Fruit fly (Drosophila melanogaster) whole organism, larva: Measurements from ENCODE around the gene CG5910.

Experiments used
- noc ChIP-seq: fragments of 200-800 bp; sonication (Bioruptor generic); optimal IDR thresholded peaks from 3 replicates; lab custom pipeline; 2019; ENCODE audit warnings: missing biosample characterization, mild to moderate bottlenecking, missing genetic modification characterization, moderate library complexity

Gene CG5910

DNA sequence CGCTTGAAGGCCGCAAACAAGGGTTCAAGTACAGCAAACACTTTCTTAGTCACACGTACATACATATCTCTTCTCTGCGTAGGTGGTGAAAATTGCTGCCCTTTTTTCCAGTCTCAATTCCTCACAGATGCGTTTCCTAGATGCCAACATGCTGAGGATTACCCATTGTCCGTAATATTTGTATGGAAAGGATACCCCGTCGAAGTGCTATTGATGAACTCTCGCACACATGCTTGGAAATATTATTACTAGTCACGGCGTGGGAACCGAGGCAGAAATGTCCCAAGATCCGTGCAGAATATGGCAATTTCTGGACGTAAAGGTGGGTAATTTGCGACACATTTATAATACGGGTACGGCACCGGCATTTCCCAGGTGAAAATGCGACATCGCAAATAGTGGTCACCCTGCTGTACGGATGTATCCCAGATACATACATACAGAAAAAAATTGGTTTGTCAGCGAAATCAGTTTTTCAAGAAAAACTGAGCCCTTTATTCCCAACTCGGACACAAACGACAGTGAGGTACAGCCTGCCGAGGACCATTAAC is 36.8 kb upstream of the CG5910 start:
- TF ChIP-seq noc (tag; lab: Kevin White, UChicago) = no peak

DNA sequence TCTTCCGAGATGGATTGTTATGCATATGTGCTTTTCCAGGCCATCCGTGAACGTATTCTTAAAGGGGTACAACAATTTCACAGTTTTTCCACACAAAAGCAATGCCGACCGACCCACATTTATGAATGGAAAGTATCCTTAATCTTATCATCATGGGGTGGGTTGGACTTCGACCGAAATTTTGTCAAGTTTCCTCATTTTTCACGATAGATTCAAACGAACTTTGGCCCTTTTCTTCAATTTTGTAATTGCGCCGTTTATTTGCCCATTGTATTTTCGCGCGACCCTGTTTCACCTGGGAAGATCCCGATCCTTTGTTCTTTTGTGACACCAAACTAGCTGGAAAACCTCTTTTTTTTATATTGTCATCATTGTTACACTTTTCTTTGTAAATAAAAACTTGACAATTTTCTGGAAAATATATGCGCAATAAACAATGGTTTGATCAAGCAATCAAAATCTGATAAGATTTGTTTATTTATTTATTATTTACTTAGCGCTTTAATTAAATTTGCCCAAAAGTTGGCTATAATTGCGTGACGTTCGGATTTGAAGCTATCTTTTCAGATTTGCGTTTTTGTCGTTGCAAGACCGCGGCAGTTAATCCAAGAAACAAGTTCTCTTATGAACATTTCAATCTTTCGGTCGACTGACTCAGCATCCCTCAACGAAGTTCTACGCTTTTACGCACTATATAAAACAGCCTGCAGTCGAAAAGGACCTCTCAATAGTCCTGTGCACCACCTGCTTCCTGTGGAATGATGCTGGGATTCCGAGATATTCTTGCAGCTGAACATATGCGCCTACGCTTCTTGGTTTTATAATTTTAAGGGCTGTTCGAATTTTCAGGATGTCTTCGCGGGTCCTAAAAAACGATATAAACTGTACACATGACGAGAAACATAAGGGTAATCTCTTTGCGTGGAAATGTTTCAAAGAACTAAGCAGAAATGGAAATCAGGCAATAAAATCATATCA is 36.0 kb upstream of the CG5910 start:
- no peak for TF ChIP-seq noc (tag; lab: Kevin White, UChicago)

DNA sequence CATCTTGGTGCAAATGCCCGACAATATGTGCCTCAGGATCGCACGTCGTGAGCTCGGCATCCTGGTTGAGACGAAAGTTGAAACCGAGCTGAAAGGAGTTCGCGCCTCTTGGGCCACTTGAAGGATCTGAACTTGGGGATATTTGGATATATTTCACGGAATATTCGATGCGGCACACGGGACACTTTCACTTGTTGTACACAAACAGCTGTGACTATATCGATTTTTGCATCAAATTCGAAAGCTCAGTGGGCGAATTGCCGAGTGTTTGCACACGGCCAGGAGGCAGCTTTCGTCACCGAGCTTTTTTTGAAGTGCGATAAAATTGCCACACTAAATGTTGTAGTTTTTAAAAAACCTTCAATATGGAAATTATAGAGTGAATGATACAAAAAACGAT is 31.9 kb upstream of the CG5910 start, which contains the start of gene CG13248:
Gene CG13248, minus strand, starts transcription at position 222 of the 400 bp plus-strand sequence.
- no peak for TF ChIP-seq noc (tag; lab: Kevin White, UChicago)

DNA sequence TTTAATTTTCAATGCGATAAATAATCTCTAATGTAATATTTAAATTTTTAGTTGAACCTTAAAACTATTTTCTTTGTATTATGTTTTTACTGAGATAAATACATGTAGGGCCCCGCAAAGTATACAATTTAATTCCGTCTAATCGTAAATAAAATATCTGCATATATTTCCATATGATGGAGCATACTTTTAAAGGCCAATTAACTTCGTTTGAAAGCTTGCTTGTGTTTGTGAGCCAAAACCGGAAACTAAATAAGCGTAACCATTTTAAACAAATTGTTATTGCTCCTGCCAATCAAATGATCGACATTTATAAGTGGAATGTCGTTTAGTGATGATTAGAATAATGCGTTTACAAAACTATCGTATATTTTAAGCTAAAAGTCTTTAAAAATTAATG is 31.4 kb upstream of the CG5910 start:
- TF ChIP-seq noc (tag; lab: Kevin White, UChicago) = no peak

DNA sequence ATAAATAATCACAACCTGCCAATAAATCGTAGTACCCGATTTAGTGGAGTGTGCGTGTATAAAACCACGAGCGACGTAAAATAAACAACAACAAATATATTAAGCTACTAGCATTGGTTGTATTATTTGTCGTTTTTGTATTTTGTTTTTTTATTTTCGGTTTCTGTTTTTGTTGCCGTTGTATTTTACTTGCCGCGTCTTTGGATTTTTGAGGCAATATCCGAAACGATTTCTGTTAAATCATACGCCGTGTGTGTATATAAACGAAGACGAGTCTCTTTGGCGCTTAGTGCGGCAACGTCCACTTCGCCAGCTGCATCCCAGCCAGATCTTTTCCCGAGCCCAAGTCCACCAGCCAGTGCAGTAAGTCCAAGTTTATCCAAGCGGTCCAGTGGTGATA is 28.9 kb upstream of the CG5910 start, which contains the start of gene zye:
Gene zye, plus strand, starts transcription at position 301 of the 400 bp plus-strand sequence.
- TF ChIP-seq noc (tag; lab: Kevin White, UChicago) = no peak

DNA sequence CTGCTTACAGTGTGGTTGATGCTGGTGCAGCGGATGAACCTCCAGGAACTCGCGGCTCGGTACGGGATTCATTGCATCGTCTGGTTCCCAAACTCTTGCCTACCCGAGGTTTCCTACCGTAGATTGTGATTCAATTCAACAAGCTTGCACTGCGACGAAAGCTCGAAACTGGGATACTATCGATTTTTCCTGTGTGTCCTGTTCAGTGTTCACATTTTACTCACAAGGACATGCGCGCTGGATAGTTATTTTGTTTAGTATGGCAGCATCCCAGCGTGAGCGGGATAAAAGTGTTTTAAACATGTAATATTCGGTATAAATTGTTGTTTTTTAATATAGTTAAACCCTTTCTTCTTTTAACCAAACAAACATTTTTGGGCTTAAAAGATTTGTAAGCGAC is 16.3 kb upstream of the CG5910 start, which contains the start of gene CG5282:
Gene CG5282, minus strand, starts transcription at position 184 of the 400 bp plus-strand sequence.
- no peak for TF ChIP-seq noc (tag; lab: Kevin White, UChicago)

DNA sequence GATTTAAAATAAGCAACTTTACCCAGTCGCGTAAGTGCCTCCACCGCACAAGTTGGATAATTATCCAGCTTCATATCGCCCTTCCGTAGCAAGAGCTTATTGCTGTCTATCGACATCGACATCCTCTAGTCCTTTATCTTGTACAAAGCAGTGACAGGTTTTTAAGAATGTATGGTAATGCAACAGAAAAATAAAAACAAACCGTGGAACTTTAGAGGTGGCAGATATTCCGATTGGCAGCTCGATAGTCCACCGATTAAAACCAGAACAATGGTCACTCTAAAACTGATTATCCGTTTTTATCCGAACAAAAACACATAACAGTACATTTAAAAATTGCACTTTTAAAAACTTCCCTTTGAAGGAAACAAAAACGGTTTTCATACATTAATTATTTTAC is 14.8 kb upstream of the CG5910 start, which contains the start of gene CG5274:
Gene CG5274, minus strand, starts transcription at position 218 of the 400 bp plus-strand sequence.
- TF ChIP-seq noc (tag; lab: Kevin White, UChicago) = no peak

DNA sequence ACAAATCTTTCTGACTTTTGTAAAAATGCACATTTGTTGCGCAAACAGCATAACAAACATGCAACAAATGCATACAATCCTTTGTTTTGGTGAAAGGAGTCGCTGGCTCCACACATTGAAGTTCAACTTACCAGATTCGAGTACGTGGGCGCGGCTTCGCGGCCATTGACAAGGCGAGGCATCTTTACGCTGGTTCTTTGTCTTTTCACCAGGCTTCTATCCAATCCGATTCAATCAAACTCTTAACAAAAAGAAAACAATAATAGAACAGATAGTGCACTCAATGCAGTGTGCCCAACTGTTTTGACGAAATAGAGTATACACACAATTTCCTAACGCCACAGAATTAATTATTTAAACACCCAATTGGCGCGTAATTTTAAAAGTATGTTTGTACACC is 12.0 kb upstream of the CG5910 start, which contains the start of gene CG5262:
Gene CG5262, minus strand, starts transcription at position 294 of the 400 bp plus-strand sequence.
- no peak for TF ChIP-seq noc (tag; lab: Kevin White, UChicago)

DNA sequence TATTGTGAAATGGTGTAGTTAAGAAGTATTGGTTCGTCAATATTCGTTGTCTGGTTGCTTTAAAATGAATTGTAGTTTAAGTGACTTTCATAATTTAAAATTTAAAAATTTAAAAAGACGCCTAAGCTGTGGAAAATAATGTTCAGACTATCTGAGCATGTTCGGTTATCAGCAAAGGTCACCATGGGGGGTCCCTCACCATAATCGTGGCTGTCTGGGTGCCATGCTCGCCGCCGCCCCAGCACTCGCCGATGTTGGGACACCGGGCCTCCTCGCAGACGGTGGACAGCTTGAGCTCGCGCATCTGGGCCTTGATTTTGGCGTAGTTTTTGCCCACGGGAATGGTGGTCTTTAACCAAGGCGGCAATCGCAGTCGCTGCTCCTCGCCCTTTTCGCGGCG is 10.6 kb upstream of the CG5910 start:
- no peak for TF ChIP-seq noc (tag; lab: Kevin White, UChicago)

DNA sequence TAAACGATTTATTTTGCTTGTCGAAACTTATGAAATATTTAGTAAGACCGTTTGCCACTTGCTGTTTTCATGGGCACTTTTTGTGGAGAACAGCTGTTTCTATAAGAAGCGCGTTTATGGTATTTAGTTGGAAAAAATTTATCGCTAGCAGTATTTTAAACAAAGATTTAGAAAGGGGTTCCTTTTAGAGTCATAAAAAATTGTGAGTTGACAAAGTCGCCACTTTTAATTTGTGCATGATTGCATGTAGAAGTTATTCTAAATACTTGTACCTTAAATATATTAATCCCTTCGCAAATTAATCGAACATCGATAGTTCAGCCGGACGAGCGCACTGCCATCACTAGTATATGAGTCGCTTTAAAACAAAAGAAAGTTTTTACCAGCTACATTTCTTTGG is 9.9 kb upstream of the CG5910 start, which contains the start of the genes Las and Psn:
Gene Las, minus strand, starts transcription at position 65 of the 400 bp plus-strand sequence.
Gene Psn, plus strand, starts transcription at position 172 of the 400 bp plus-strand sequence.
- TF ChIP-seq noc (tag; lab: Kevin White, UChicago) = no peak

DNA sequence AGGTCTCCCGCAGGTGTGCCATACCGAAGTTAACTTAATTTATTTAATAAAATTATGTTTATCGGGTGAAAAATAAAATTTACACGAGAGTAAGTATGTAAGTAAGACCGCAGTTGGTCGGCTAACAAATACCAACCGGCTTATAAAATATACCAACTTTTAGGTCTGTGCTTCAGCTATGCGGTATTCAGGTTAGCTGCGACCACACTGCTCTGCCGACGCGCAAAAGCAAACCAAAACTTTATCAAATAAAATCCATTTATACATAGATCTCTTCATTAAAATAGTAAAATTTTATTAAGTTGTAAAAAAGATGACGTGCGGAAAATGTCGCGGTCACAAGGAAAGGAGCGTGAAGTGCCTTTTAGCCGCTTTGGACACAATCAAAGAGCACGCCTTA is 6.2 kb upstream of the CG5910 start, which contains the start of the genes mRpL15 and CtIP:
Gene mRpL15, minus strand, starts transcription at position 141 of the 400 bp plus-strand sequence.
Gene CtIP, plus strand, starts transcription at position 182 of the 400 bp plus-strand sequence.
- TF ChIP-seq noc (tag; lab: Kevin White, UChicago) = no peak

DNA sequence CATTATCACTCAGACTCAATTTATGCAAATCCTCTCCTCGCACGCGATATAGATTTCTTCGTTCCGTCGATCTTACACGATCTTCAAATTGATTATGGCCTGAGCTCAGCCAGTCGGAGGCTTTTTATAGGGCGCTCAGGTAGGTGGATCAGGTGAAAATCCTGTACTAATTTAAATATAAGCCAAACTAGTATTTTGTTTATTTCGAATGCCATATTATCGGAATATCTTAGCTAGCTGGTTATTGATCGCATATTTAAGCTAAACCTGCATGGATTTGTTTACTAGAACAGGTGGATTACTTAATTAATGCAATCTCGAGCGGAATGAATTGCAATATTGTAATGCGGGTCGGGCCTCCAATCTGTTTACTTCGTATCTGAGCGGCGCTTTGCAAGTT is 2.4 kb upstream of the CG5910 start, which contains the start of gene Hpd:
Gene Hpd, minus strand, starts transcription at position 101 of the 400 bp plus-strand sequence.
- TF ChIP-seq noc (tag; lab: Kevin White, UChicago) = no peak

DNA sequence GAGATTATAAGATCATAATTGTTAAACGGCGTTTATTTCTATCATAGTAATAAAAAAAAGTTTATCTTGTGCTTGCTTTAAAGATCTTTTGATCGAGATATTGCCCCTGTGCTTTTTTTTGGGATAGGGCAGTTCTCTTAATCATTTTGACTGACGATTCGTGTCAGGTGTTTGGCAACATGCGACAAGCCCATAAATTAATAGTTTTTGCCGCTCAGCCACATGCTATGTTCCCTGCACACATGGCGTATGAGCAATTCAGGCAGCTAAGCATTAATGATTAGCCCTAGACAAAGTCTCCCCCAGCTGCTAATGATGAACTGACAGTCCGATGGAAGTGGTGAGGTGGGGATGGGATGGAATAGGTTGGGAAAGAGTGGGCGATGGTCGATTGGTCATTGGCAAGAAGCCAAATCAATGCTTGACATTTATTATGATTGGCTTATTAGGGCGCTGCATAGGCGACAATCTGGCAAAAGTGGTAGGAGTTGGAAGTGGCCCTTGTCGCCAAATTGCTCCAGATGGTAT is 1.3 kb upstream of the CG5910 start:
- TF ChIP-seq noc (tag; lab: Kevin White, UChicago) = no peak

DNA sequence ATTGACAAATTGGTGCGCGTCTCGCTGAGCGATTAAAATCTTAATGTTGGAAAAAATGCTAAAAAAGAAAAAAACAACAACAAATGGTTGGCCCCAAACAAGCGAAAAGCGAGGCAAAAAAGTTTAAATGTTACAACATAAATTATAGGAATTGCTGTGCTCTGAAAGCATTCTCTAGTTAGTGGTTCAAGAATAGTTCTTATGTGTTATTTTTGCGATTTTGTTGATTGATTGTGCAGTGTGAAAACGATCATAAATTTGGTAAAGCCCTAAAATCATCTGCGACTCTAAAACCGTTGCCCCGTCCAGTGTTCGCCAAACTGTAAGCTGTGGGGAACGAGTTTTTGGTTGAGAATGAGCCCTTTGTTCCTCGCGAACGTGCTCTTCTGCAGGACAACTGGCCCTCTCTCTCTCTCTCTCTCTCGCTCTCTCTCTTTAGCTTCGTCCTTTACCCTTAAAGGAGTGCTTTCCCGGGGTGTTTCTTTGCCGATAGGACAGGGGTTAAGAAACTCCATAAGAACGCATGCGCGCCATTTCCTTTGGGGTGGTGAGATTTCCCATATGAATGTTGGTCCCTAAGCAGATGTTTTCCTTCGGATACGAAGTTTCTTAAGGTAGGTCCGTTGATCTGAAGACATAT is 575 bp downstream of the CG5910 start:
- no peak for TF ChIP-seq noc (tag; lab: Kevin White, UChicago)
